Fruit fly (Drosophila melanogaster) whole organism: Measurements from ENCODE around the gene Eno.

Experiments
- CG8478 ChIP-seq: fragments of >200 bp; optimal IDR thresholded peaks from 2 replicates; lab custom pipeline; 2018; ENCODE audit warnings: inconsistent platforms
- Dll ChIP-seq: fragments of >200 bp; optimal IDR thresholded peaks from 2 replicates; lab custom pipeline; 2017
- pan ChIP-seq: fragments of >200 bp; optimal IDR thresholded peaks from 2 replicates; lab custom pipeline; 2017
- psq ChIP-seq: fragments of >200 bp; optimal IDR thresholded peaks from 2 replicates; lab custom pipeline; 2017

DNA sequence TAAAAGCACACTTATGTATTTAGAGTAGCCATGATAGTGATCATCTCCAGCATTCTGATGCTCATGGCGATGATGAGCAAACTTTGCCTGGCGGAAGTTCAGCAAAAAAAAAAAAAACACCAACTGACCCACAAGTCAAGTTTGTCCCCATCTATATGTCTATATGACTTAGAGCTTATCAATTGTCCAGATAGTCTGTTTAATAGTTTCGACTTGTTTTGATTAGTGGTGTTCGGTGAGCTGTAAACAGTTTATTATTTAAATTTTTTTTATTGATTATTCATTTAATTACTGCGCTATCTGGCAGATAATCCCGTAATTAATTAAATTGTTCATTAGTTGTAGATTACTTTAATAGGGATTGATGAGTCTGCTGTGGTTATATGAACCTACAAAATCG is 14.4 kb upstream of the Eno start:
- TF ChIP-seq psq (lab: Kevin White, UChicago) (no peak), pan (no peak), CG8478 (lab: Kevin White, UChicago) (no peak), Dll (lab: Kevin White, UChicago) (no peak)
